Worm (Caenorhabditis elegans): ENCODE measurements around the gene M02D8.2.

ce11 chrX:8754285-8754795 lies 14.9 kb downstream of the M02D8.2 start:
- TF ChIP-seq elt-3 (tag; optimal IDR thresholded peaks at IDR 0.05) (no peak), ceh-28 (tag; optimal IDR thresholded peaks at IDR 0.05) (no peak), lin-15B (tag; optimal IDR thresholded peaks at IDR 0.05) (no peak), nhr-11 (tag; optimal IDR thresholded peaks at IDR 0.05) (no peak), pqm-1 (tag; optimal IDR thresholded peaks at IDR 0.05) (no peak)
